Worm (Caenorhabditis elegans) whole organism, L4/young adult: ENCODE measurements around the gene K08D8.6.

Experiments used
- W03F9.2 ChIP-seq: fragments of 150-350 bp; optimal IDR thresholded peaks from 2 replicates; lab custom pipeline; 2014; ENCODE audit warnings: missing biosample characterization, missing genetic modification characterization
- dao-5 ChIP-seq: sonication (generic microtip); optimal IDR thresholded peaks from 2 replicates; lab custom pipeline; 2016; ENCODE audit warnings: missing genotype, missing genetic modification characterization, moderate library complexity, missing compliant biosample characterization
- him-1 ChIP-seq: sonication (generic microtip); optimal IDR thresholded peaks from 2 replicates; lab custom pipeline; 2016; ENCODE audit warnings: missing genotype, missing genetic modification reagents, missing genetic modification characterization, missing compliant biosample characterization

DNA sequence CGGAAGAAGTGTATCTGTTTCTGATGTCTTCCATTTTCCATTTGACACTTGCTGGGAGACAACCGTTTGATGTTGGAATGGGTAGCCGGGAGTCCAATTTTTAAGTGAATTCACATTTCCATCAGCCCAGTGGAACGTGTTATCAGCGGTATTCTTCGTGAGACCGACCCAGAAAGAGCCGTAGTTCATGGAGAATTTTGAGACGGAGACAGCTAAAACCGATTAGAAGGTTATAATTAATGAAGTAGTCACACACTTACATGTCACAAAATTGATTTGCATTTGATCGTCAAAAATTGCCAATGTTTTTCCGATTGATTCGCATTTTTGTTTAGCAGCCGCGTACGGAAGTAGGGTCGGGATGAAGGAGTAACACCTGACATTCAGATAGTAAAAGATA lies 20.9 kb downstream of the K08D8.6 start:
- TF ChIP-seq W03F9.2 (no peak), dao-5 (tag; lab: Kevin White, UChicago) (no peak), him-1 (tag; lab: Kevin White, UChicago) (no peak)
